Fruit fly (Drosophila melanogaster): ENCODE data around the gene CG8087.

The CG8087 gene

dm6 chr3R:14590753-14591535 lies 26.3 kb upstream of the CG8087 start (continued):
- no peak for TF ChIP-seq jim (GFP tag; optimal IDR thresholded peaks at IDR 0.05)
- no peak for TF ChIP-seq dmrt93B (GFP tag; optimal IDR thresholded peaks at IDR 0.05)
- no peak for TF ChIP-seq Hr78 (GFP tag; optimal IDR thresholded peaks at IDR 0.05)
- TF ChIP-seq usp (GFP tag; optimal IDR thresholded peaks at IDR 0.05) = no peak
- TF ChIP-seq brk (GFP tag; optimal IDR thresholded peaks at IDR 0.05) = no peak
- no peak for TF ChIP-seq Myc (optimal IDR thresholded peaks at IDR 0.05)
- TF ChIP-seq br (GFP tag; optimal IDR thresholded peaks at IDR 0.05) = no peak
- TF ChIP-seq h (GFP tag; optimal IDR thresholded peaks at IDR 0.05) = peak; percentile 17
- no peak for TF ChIP-seq CG9705 (GFP tag; optimal IDR thresholded peaks at IDR 0.05)
- peak; percentile 20 for TF ChIP-seq OdsH (GFP tag; optimal IDR thresholded peaks at IDR 0.05)

dm6 chr3R:14589483-14589882 lies 24.9 kb upstream of the CG8087 start:
- no peak for TF ChIP-seq Rel (GFP tag; optimal IDR thresholded peaks at IDR 0.05)
- no peak for TF ChIP-seq Rel (tag; optimal IDR thresholded peaks at IDR 0.05)
- no peak for TF ChIP-seq tai (GFP tag; optimal IDR thresholded peaks at IDR 0.05)
- TF ChIP-seq Mio (GFP tag; optimal IDR thresholded peaks at IDR 0.05) = no peak
- no peak for TF ChIP-seq sv (GFP tag; optimal IDR thresholded peaks at IDR 0.05)
- TF ChIP-seq OdsH (GFP tag; optimal IDR thresholded peaks at IDR 0.05) = no peak
- no peak for TF ChIP-seq Hnf4 (GFP tag; optimal IDR thresholded peaks at IDR 0.05)
- TF ChIP-seq HLH106 (tag; optimal IDR thresholded peaks at IDR 0.05) = no peak
- TF ChIP-seq CrebA (GFP tag; optimal IDR thresholded peaks at IDR 0.05; ENCODE audit: borderline replicate concordance) = no peak
- TF ChIP-seq woc (GFP tag; optimal IDR thresholded peaks at IDR 0.05) = no peak
- TF ChIP-seq Sp1 (GFP tag; optimal IDR thresholded peaks at IDR 0.05) = no peak
- TF ChIP-seq Abd-B (GFP tag; optimal IDR thresholded peaks at IDR 0.05) = no peak
- TF ChIP-seq pan (optimal IDR thresholded peaks at IDR 0.05) = no peak
- no peak for TF ChIP-seq dsf (GFP tag; optimal IDR thresholded peaks at IDR 0.05; ENCODE audit: borderline replicate concordance)
- TF ChIP-seq h (GFP tag; optimal IDR thresholded peaks at IDR 0.05) = no peak
- no peak for TF ChIP-seq fru (GFP tag; optimal IDR thresholded peaks at IDR 0.05)

dm6 chr3R:14586480-14587443 lies 22.2 kb upstream of the CG8087 start:
- TF ChIP-seq CG32264 (GFP tag; optimal IDR thresholded peaks at IDR 0.05) (no peak), Hr83 (GFP tag; optimal IDR thresholded peaks at IDR 0.05; ENCODE audit: poor library complexity, severe bottlenecking) (no peak), lola (GFP tag; optimal IDR thresholded peaks at IDR 0.05) (no peak), dl (GFP tag; optimal IDR thresholded peaks at IDR 0.05; ENCODE audit: insufficient read depth in 1 of 2, partially characterized antibody in 2 of 2) (no peak), sv (GFP tag; optimal IDR thresholded peaks at IDR 0.05) (no peak), Sp1 (GFP tag; optimal IDR thresholded peaks at IDR 0.05) (no peak), CG9705 (GFP tag; optimal IDR thresholded peaks at IDR 0.05) (no peak)

dm6 chr3R:14580045-14580579 lies 15.5 kb upstream of the CG8087 start:
- TF ChIP-seq Abd-B (GFP tag; optimal IDR thresholded peaks at IDR 0.05) (no peak), HLH106 (tag; optimal IDR thresholded peaks at IDR 0.05) (no peak), Dfd (GFP tag; optimal IDR thresholded peaks at IDR 0.05) (no peak), GATAd (GFP tag; optimal IDR thresholded peaks at IDR 0.05) (no peak), tai (GFP tag; optimal IDR thresholded peaks at IDR 0.05) (no peak), CG32264 (GFP tag; optimal IDR thresholded peaks at IDR 0.05) (no peak), CrebA (GFP tag; optimal IDR thresholded peaks at IDR 0.05; ENCODE audit: borderline replicate concordance) (no peak), Dif (GFP tag; optimal IDR thresholded peaks at IDR 0.05; ENCODE audit: partially characterized antibody) (no peak), OdsH (GFP tag; optimal IDR thresholded peaks at IDR 0.05) (no peak)

Measured in whole organism, wandering third instar larva.